Fruit fly (Drosophila melanogaster): ENCODE results near the gene Tbh.
A peak's percentile ranks its signal among the peaks of the same experiment; 100 is the strongest.

Gene Tbh

dm6 chrX:8057837-8058445 is 62.4 kb downstream of the Tbh start (continued):
- no peak for TF ChIP-seq CG18476 (GFP tag; optimal IDR thresholded peaks at IDR 0.05)
- no peak for TF ChIP-seq ro (GFP tag; IDR thresholded peaks at IDR 0.05)
- TF ChIP-seq Sox100B (GFP tag; optimal IDR thresholded peaks at IDR 0.05) = peak; percentile 39
- TF ChIP-seq pros (GFP tag; optimal IDR thresholded peaks at IDR 0.05) = no peak
- TF ChIP-seq Blimp-1 (GFP tag; optimal IDR thresholded peaks at IDR 0.05) = peak; percentile 15
- peak; percentile 46 for TF ChIP-seq CG1832 (GFP tag; optimal IDR thresholded peaks at IDR 0.05)
- TF ChIP-seq Trl (optimal IDR thresholded peaks at IDR 0.05) = peak; percentile 97 to 99
- TF ChIP-seq Trl (GFP tag; optimal IDR thresholded peaks at IDR 0.05) = no peak
- TF ChIP-seq eve (GFP tag; optimal IDR thresholded peaks at IDR 0.05) = peak in 1 of 2 experiments; percentile 52

- TF ChIP-seq D19A (tag; optimal IDR thresholded peaks at IDR 0.05) (peak; percentile 35), insv (GFP tag; optimal IDR thresholded peaks at IDR 0.05) (no peak), CG2889 (GFP tag; IDR thresholded peaks at IDR 0.05) (no peak), esg (GFP tag; conservative IDR thresholded peaks at IDR 0.05) (no peak), Ets65A (GFP tag) (no peak), TFAM (GFP tag; optimal IDR thresholded peaks at IDR 0.05) (no peak), CG11093 (GFP tag; IDR thresholded peaks at IDR 0.05) (no peak), da (GFP tag; optimal IDR thresholded peaks at IDR 0.05) (peak; percentile 18), CG1832 (GFP tag; optimal IDR thresholded peaks at IDR 0.05) (peak; percentile 74), CG9932 (GFP tag; IDR thresholded peaks at IDR 0.05) (no peak), peb (GFP tag; IDR thresholded peaks at IDR 0.05) (no peak), Dbx (GFP tag; IDR thresholded peaks at IDR 0.05) (no peak), CG10543 (GFP tag; optimal IDR thresholded peaks at IDR 0.05) (peak; percentile 67), ase (GFP tag; IDR thresholded peaks at IDR 0.05) (no peak), abd-A (tag; optimal IDR thresholded peaks at IDR 0.05) (peak; percentile 86), CG32532 (GFP tag; IDR thresholded peaks at IDR 0.05) (peak; percentile 40; the same call in 1 of the 2 replicates), CG11504 (tag; optimal IDR thresholded peaks at IDR 0.05) (no peak), Deaf1 (tag; optimal IDR thresholded peaks at IDR 0.05) (peak; percentile 44), CG2875 (GFP tag; optimal IDR thresholded peaks at IDR 0.05) (no peak), dysf (GFP tag; IDR thresholded peaks at IDR 0.05) (no peak), gfzf (GFP tag; optimal IDR thresholded peaks at IDR 0.05) (no peak), jigr1 (GFP tag; IDR thresholded peaks at IDR 0.05) (no peak), Lim3 (GFP tag; IDR thresholded peaks at IDR 0.05) (no peak), CG11456 (GFP tag; IDR thresholded peaks at IDR 0.05) (no peak), caup (GFP tag; optimal IDR thresholded peaks at IDR 0.05; ENCODE audit: severe bottlenecking) (no peak), CG11695 (GFP tag; IDR thresholded peaks at IDR 0.05) (no peak), wdn (GFP tag; IDR thresholded peaks at IDR 0.05) (no peak), phol (tag; optimal IDR thresholded peaks at IDR 0.05) (peak; percentile 97), ems (GFP tag; optimal IDR thresholded peaks at IDR 0.05) (no peak), HHEX (GFP tag; optimal IDR thresholded peaks at IDR 0.05) (no peak), zfh1 (GFP tag; IDR thresholded peaks at IDR 0.05) (no peak), gro (GFP tag; optimal IDR thresholded peaks at IDR 0.05) (no peak), Doc3 (GFP tag; IDR thresholded peaks at IDR 0.05; ENCODE audit: partially characterized antibody) (no peak), CG7556 (GFP tag; optimal IDR thresholded peaks at IDR 0.05) (no peak), org-1 (GFP tag; optimal IDR thresholded peaks at IDR 0.05) (no peak), luna (GFP tag; optimal IDR thresholded peaks at IDR 0.05) (no peak), CG13894 (tag; optimal IDR thresholded peaks at IDR 0.05) (no peak), CG10267 (tag; optimal IDR thresholded peaks at IDR 0.05) (no peak), Hey (tag; optimal IDR thresholded peaks at IDR 0.05) (no peak), mld (GFP tag; IDR thresholded peaks at IDR 0.05; ENCODE audit: partially characterized antibody) (no peak), Trl (optimal IDR thresholded peaks at IDR 0.05) (peak; percentile 71 to 88), Trl (GFP tag; optimal IDR thresholded peaks at IDR 0.05) (peak; percentile 35), Blimp-1 (GFP tag; optimal IDR thresholded peaks at IDR 0.05) (no peak), CG3847 (GFP tag; IDR thresholded peaks at IDR 0.05) (no peak)
Measured at dm6 chrX:8058446-8058900, 63.0 kb downstream of the Tbh start.

All from whole organism, embryonic.